Worm (Caenorhabditis elegans): Measurements from ENCODE around the gene ttr-11.

Gene ttr-11

DNA sequence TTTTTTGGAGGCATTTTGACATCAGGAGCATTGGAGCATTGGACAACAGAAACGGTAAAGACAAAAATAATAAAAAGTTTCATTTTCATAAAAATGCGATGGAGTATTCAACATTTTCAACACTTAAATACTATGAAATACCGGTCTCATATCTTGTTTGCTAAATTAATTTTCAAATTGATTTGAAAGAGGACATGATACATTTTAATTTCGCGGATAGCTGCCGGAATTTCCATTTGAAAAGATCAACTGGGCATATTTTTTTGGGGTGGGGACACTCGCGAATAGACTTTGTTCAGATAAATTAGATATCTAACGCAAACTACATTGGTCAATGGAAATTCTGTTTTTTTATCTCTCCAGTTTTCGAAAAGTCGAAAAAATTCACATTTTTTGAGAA lies 8.4 kb upstream of the ttr-11 start, which contains the start of gene F26F2.10:
Gene F26F2.10 (minus strand): TSS at position 101 of the 400 bp plus-strand sequence.
- TF ChIP-seq F33H1.4 (GFP tag; IDR thresholded peaks at IDR 0.05) (no peak), lin-35 (GFP tag; optimal IDR thresholded peaks at IDR 0.05) (no peak), Y53F4B.3 (GFP tag; IDR thresholded peaks at IDR 0.05) (no peak), F52B5.7 (tag; optimal IDR thresholded peaks at IDR 0.05) (no peak), unc-62 (GFP tag; optimal IDR thresholded peaks at IDR 0.05) (no peak), snpc-4 (GFP tag; optimal IDR thresholded peaks at IDR 0.05) (no peak), snpc-4 (tag; optimal IDR thresholded peaks at IDR 0.05) (no peak), snpc-1.3 (tag; optimal IDR thresholded peaks at IDR 0.05; ENCODE audit: insufficient read depth) (no peak), ceh-91 (GFP tag; IDR thresholded peaks at IDR 0.05) (no peak), F57A8.1 (GFP tag; optimal IDR thresholded peaks at IDR 0.05) (no peak), die-1 (tag; optimal IDR thresholded peaks at IDR 0.05) (no peak), nfya-2 (GFP tag; IDR thresholded peaks at IDR 0.05) (no peak), B0035.1 (tag; optimal IDR thresholded peaks at IDR 0.05) (no peak)

DNA sequence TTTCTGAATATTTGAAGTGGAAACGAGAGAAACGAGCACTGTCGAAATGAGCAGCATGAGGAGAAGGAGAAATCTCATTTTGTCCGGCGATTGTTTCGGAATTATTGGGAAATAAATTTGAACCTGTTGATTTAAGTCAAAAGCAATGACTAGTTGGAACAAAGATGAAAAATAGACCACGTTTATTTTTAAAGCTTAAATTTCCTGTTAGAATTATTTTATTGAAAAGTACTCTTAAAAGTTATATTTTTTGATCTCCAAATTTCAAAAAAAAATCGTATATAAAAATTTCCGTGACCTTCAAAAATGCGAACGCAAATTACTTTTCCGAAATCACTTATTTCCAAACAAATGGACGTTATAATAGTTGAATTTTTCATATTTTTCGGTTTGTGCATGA lies 7.5 kb upstream of the ttr-11 start, which contains the start of gene F26F2.11:
Gene F26F2.11 (minus strand): TSS at position 101 of the 400 bp plus-strand sequence.
- TF ChIP-seq egl-44 (GFP tag; IDR thresholded peaks at IDR 0.05) (no peak), B0035.1 (tag; optimal IDR thresholded peaks at IDR 0.05) (no peak), him-1 (tag; optimal IDR thresholded peaks at IDR 0.05) (no peak), egrh-3 (GFP tag; IDR thresholded peaks at IDR 0.05) (no peak), F10E7.11 (tag; optimal IDR thresholded peaks at IDR 0.05) (no peak), Y53G8AR.9 (GFP tag; conservative IDR thresholded peaks at IDR 0.05) (no peak), tbx-9 (tag; optimal IDR thresholded peaks at IDR 0.05; ENCODE audit: borderline replicate concordance) (no peak), dpl-1 (GFP tag; optimal IDR thresholded peaks at IDR 0.05) (no peak), bed-2 (GFP tag; IDR thresholded peaks at IDR 0.05) (no peak)

DNA sequence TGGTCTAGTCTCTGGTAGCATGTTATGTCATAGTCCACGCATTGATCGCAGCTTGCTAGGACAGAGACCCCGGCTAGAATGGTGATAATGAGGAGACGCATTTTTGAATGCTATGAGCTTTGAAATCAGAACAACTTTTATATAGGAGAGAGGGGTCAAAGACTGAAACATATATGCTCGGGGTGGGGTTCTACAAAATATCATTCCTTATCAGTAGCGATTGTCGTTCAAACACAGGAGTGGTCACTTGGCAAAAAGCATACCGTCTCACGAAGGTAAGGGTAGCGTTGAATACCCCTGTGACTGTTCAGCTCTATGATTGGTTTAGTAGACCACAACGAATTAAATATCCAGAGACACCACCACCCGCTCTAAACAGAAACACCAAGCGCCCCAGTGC lies 6.0 kb upstream of the ttr-11 start, which contains the start of gene F46B3.1:
Gene F46B3.1 (minus strand): TSS at position 101 of the 400 bp plus-strand sequence.
- no peak for TF ChIP-seq F57A8.1 (GFP tag; optimal IDR thresholded peaks at IDR 0.05)
- TF ChIP-seq F33H1.4 (GFP tag; IDR thresholded peaks at IDR 0.05), result no peak
- TF ChIP-seq ZK185.1 (tag; optimal IDR thresholded peaks at IDR 0.05; ENCODE audit: poor library complexity, severe bottlenecking), result no peak
- TF ChIP-seq egrh-3 (GFP tag; IDR thresholded peaks at IDR 0.05), result no peak
- TF ChIP-seq lin-26 (GFP tag; IDR thresholded peaks at IDR 0.05), result no peak
- TF ChIP-seq F22D6.2 (tag; optimal IDR thresholded peaks at IDR 0.05), result no peak
- no peak for TF ChIP-seq ztf-25 (GFP tag; IDR thresholded peaks at IDR 0.05)
- no peak for TF ChIP-seq egl-44 (GFP tag; IDR thresholded peaks at IDR 0.05)
- no peak for TF ChIP-seq pbrm-1 (GFP tag; IDR thresholded peaks at IDR 0.05)
- no peak for TF ChIP-seq ztf-26 (tag; optimal IDR thresholded peaks at IDR 0.05)
- TF ChIP-seq ztf-28 (GFP tag; IDR thresholded peaks at IDR 0.05), result no peak
- no peak for TF ChIP-seq ceh-58 (GFP tag; IDR thresholded peaks at IDR 0.05)
- no peak for TF ChIP-seq mes-4 (tag; optimal IDR thresholded peaks at IDR 0.05)

DNA sequence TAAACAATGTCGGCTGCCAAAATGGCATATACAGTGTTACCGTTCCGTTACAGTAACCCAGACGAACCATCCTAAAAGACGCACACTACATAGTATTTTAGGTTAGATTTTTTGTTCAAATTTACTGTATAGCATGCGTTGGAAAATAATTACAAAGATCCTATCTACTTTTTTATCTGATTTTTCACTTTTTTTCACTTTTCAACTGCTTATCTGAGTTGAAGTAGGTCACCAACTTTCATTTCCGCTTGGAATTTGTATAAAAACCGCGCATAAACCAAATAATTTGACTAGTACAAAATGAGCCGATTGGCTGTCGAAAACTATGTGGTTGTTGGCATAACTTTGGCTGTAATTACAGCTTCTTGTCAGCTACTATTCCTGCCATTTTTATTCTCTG lies 3.3 kb upstream of the ttr-11 start, which contains the start of gene col-163:
Gene col-163 (plus strand): TSS at position 301 of the 400 bp plus-strand sequence.
- TF ChIP-seq ztf-28 (GFP tag; IDR thresholded peaks at IDR 0.05) (no peak), Y53F4B.3 (GFP tag; IDR thresholded peaks at IDR 0.05) (no peak), B0035.1 (tag; optimal IDR thresholded peaks at IDR 0.05) (no peak), madf-10 (tag; optimal IDR thresholded peaks at IDR 0.05) (no peak), F33H1.4 (GFP tag; IDR thresholded peaks at IDR 0.05) (no peak), Y79H2A.3 (GFP tag; conservative IDR thresholded peaks at IDR 0.05) (no peak), lag-1 (GFP tag; IDR thresholded peaks at IDR 0.05) (no peak)

Data from whole organism, young adult.